Fruit fly (Drosophila melanogaster): ENCODE data around the gene CG11368.

The CG11368 gene

dm6 chrX:7451909-7452308, at the start of gene CG11368:
Gene CG11368, plus strand, starts transcription at chrX:7452209.
- no peak for TF ChIP-seq usp (GFP tag; optimal IDR thresholded peaks at IDR 0.05)

- TF ChIP-seq CG9705 (GFP tag; optimal IDR thresholded peaks at IDR 0.05) (no peak), Sp1 (GFP tag; optimal IDR thresholded peaks at IDR 0.05) (no peak)
Observed at dm6 chrX:7403074-7403473, 48.9 kb upstream of the CG11368 start, which contains the start of gene CG15035. Gene CG15035, minus strand, starts transcription at chrX:7403174.

- TF ChIP-seq usp (GFP tag; optimal IDR thresholded peaks at IDR 0.05) = no peak
- TF ChIP-seq Hr78 (GFP tag; optimal IDR thresholded peaks at IDR 0.05) = no peak
- TF ChIP-seq GATAd (GFP tag; optimal IDR thresholded peaks at IDR 0.05) = no peak
- TF ChIP-seq dmrt93B (GFP tag; optimal IDR thresholded peaks at IDR 0.05) = no peak
- TF ChIP-seq HLH106 (tag; optimal IDR thresholded peaks at IDR 0.05) = no peak
- no peak for TF ChIP-seq Hr83 (GFP tag; optimal IDR thresholded peaks at IDR 0.05; ENCODE audit: poor library complexity, severe bottlenecking)
- TF ChIP-seq N (GFP tag; optimal IDR thresholded peaks at IDR 0.05) = no peak
- TF ChIP-seq Dif (GFP tag; optimal IDR thresholded peaks at IDR 0.05; ENCODE audit: partially characterized antibody) = no peak
- no peak for TF ChIP-seq OdsH (GFP tag; optimal IDR thresholded peaks at IDR 0.05)
- TF ChIP-seq foxo (GFP tag; optimal IDR thresholded peaks at IDR 0.05) = no peak
- no peak for TF ChIP-seq br (GFP tag; optimal IDR thresholded peaks at IDR 0.05)
- no peak for TF ChIP-seq Rel (GFP tag; optimal IDR thresholded peaks at IDR 0.05)
- TF ChIP-seq Rel (tag; optimal IDR thresholded peaks at IDR 0.05) = no peak
- no peak for TF ChIP-seq psq (GFP tag; optimal IDR thresholded peaks at IDR 0.05)
- TF ChIP-seq brk (GFP tag; optimal IDR thresholded peaks at IDR 0.05) = no peak
- no peak for TF ChIP-seq sage (GFP tag; optimal IDR thresholded peaks at IDR 0.05)
- TF ChIP-seq CrebA (GFP tag; optimal IDR thresholded peaks at IDR 0.05; ENCODE audit: borderline replicate concordance) = no peak
- TF ChIP-seq Hnf4 (GFP tag; optimal IDR thresholded peaks at IDR 0.05) = no peak
- TF ChIP-seq sv (GFP tag; optimal IDR thresholded peaks at IDR 0.05) = no peak
Observed at dm6 chrX:7405697-7406096, 46.3 kb upstream of the CG11368 start, which contains the start of gene CG1677. Gene CG1677, minus strand, starts transcription at chrX:7405797.

- TF ChIP-seq Dfd (GFP tag; optimal IDR thresholded peaks at IDR 0.05) (no peak), Vsx2 (GFP tag; optimal IDR thresholded peaks at IDR 0.05; ENCODE audit: partially characterized antibody) (no peak), GATAd (GFP tag; optimal IDR thresholded peaks at IDR 0.05) (no peak), foxo (GFP tag; optimal IDR thresholded peaks at IDR 0.05) (no peak), HLH106 (tag; optimal IDR thresholded peaks at IDR 0.05) (no peak), Hr78 (GFP tag; optimal IDR thresholded peaks at IDR 0.05) (no peak), Jra (GFP tag; optimal IDR thresholded peaks at IDR 0.05) (no peak), Myc (optimal IDR thresholded peaks at IDR 0.05) (no peak), rgr (GFP tag; optimal IDR thresholded peaks at IDR 0.05) (no peak), Hr83 (GFP tag; optimal IDR thresholded peaks at IDR 0.05; ENCODE audit: poor library complexity, severe bottlenecking) (no peak), usp (GFP tag; optimal IDR thresholded peaks at IDR 0.05) (no peak), lola (GFP tag; optimal IDR thresholded peaks at IDR 0.05) (no peak), brk (GFP tag; optimal IDR thresholded peaks at IDR 0.05) (no peak), Dif (GFP tag; optimal IDR thresholded peaks at IDR 0.05; ENCODE audit: partially characterized antibody) (no peak), ey (GFP tag; optimal IDR thresholded peaks at IDR 0.05) (no peak), N (GFP tag; optimal IDR thresholded peaks at IDR 0.05) (no peak), CrebA (GFP tag; optimal IDR thresholded peaks at IDR 0.05; ENCODE audit: borderline replicate concordance) (no peak), dmrt93B (GFP tag; optimal IDR thresholded peaks at IDR 0.05) (no peak)
Observed at dm6 chrX:7406908-7407307, 45.1 kb upstream of the CG11368 start, which contains the start of gene CG32727. Gene CG32727, plus strand, starts transcription at chrX:7407208.

- no peak for TF ChIP-seq Jra (GFP tag; optimal IDR thresholded peaks at IDR 0.05)
- TF ChIP-seq GATAd (GFP tag; optimal IDR thresholded peaks at IDR 0.05) = no peak
- TF ChIP-seq Sp1 (GFP tag; optimal IDR thresholded peaks at IDR 0.05) = no peak
- TF ChIP-seq dsf (GFP tag; optimal IDR thresholded peaks at IDR 0.05; ENCODE audit: borderline replicate concordance) = no peak
- TF ChIP-seq dmrt93B (GFP tag; optimal IDR thresholded peaks at IDR 0.05) = no peak
- no peak for TF ChIP-seq N (GFP tag; optimal IDR thresholded peaks at IDR 0.05)
- TF ChIP-seq Mio (GFP tag; optimal IDR thresholded peaks at IDR 0.05) = no peak
- no peak for TF ChIP-seq sv (GFP tag; optimal IDR thresholded peaks at IDR 0.05)
- no peak for TF ChIP-seq woc (GFP tag; optimal IDR thresholded peaks at IDR 0.05)
- TF ChIP-seq rgr (GFP tag; optimal IDR thresholded peaks at IDR 0.05) = no peak
Observed at dm6 chrX:7411806-7412205, 40.2 kb upstream of the CG11368 start, which contains the start of gene CG42246. Gene CG42246, minus strand, starts transcription at chrX:7411906.
